Fruit fly (Drosophila melanogaster): ENCODE results near the gene Rpn5.

The Rpn5 gene

dm6 chr3R:5791497-5791896, 2.2 kb downstream of the Rpn5 start, which contains the start of gene Hpf1 (continued):
- TF ChIP-seq CoRest (tag; optimal IDR thresholded peaks at IDR 0.05): peak; percentile 99
- peak; percentile 98 for TF ChIP-seq Mad (GFP tag; optimal IDR thresholded peaks at IDR 0.05)
- TF ChIP-seq Dp (GFP tag; optimal IDR thresholded peaks at IDR 0.05): peak; percentile 52
- TF ChIP-seq Neu2 (GFP tag; optimal IDR thresholded peaks at IDR 0.05; ENCODE audit: borderline replicate concordance): peak; percentile 92
- peak; percentile 96 for TF ChIP-seq gsb-n (tag; optimal IDR thresholded peaks at IDR 0.05)
- peak; percentile 99 for TF ChIP-seq CG18599 (GFP tag; optimal IDR thresholded peaks at IDR 0.05)
- TF ChIP-seq pfk (GFP tag; optimal IDR thresholded peaks at IDR 0.05): peak; percentile 51
- TF ChIP-seq H15 (GFP tag; IDR thresholded peaks at IDR 0.05): peak; percentile 97
- no peak for TF ChIP-seq Hr39 (optimal IDR thresholded peaks at IDR 0.05)
- peak; percentile 94 for TF ChIP-seq Spps (tag; optimal IDR thresholded peaks at IDR 0.05)
- TF ChIP-seq CG18476 (GFP tag; optimal IDR thresholded peaks at IDR 0.05): peak; percentile 96
- peak; percentile 55; the same call in 3 of the 4 replicates for TF ChIP-seq Dll (GFP tag; IDR thresholded peaks at IDR 0.05; ENCODE audit: partially characterized antibody)
- peak; percentile 98 for TF ChIP-seq tio (GFP tag; optimal IDR thresholded peaks at IDR 0.05)
- TF ChIP-seq Six4 (GFP tag; optimal IDR thresholded peaks at IDR 0.05): peak; percentile 98
- TF ChIP-seq Rfx (GFP tag; IDR thresholded peaks at IDR 0.05): peak; percentile 99
- TF ChIP-seq ewg (GFP tag; optimal IDR thresholded peaks at IDR 0.05): peak; percentile 93
- peak; percentile 94 for TF ChIP-seq CG4328 (GFP tag; optimal IDR thresholded peaks at IDR 0.05)
- peak; percentile 99 for TF ChIP-seq CG13624 (GFP tag; optimal IDR thresholded peaks at IDR 0.05)
- peak; percentile 97 for TF ChIP-seq CG6854 (GFP tag; optimal IDR thresholded peaks at IDR 0.05)
- peak; percentile 58 for TF ChIP-seq CG7745 (tag; optimal IDR thresholded peaks at IDR 0.05)
- peak; percentile 88 for TF ChIP-seq Nf-YB (GFP tag; optimal IDR thresholded peaks at IDR 0.05)
- TF ChIP-seq CG10462 (GFP tag; optimal IDR thresholded peaks at IDR 0.05): peak; percentile 98
- TF ChIP-seq Dip3 (GFP tag; optimal IDR thresholded peaks at IDR 0.05): peak; percentile 99
- TF ChIP-seq salm (tag; optimal IDR thresholded peaks at IDR 0.05): peak; percentile 97
- no peak for TF ChIP-seq nerfin-2 (GFP tag; IDR thresholded peaks at IDR 0.05; ENCODE audit: partially characterized antibody)
- peak; percentile 98 for TF ChIP-seq ci (GFP tag; IDR thresholded peaks at IDR 0.05)
- peak; percentile 99 for TF ChIP-seq lab (GFP tag; optimal IDR thresholded peaks at IDR 0.05)
- TF ChIP-seq abd-A (tag; optimal IDR thresholded peaks at IDR 0.05): no peak
- peak; percentile 68 for TF ChIP-seq kni (GFP tag; optimal IDR thresholded peaks at IDR 0.05)
- peak; percentile 98 for TF ChIP-seq CG10979 (tag; optimal IDR thresholded peaks at IDR 0.05)
- TF ChIP-seq CG7987 (GFP tag; optimal IDR thresholded peaks at IDR 0.05): peak; percentile 95
- TF ChIP-seq CG31365 (tag; optimal IDR thresholded peaks at IDR 0.05): peak; percentile 90
- TF ChIP-seq gfzf (GFP tag; optimal IDR thresholded peaks at IDR 0.05): peak; percentile 43
- no peak for TF ChIP-seq CG8478 (optimal IDR thresholded peaks at IDR 0.05)
- peak; percentile 97 for TF ChIP-seq CG32767 (GFP tag; IDR thresholded peaks at IDR 0.05)
- peak; percentile 98 for TF ChIP-seq BtbVII (GFP tag; optimal IDR thresholded peaks at IDR 0.05)
- peak; percentile 98 for TF ChIP-seq CG6272 (GFP tag; IDR thresholded peaks at IDR 0.05)
- peak; percentile 96 for TF ChIP-seq nerfin-1 (tag; optimal IDR thresholded peaks at IDR 0.05)
- TF ChIP-seq ara (GFP tag; IDR thresholded peaks at IDR 0.05): peak; percentile 96
- peak; percentile 99 for TF ChIP-seq Hmr (GFP tag; optimal IDR thresholded peaks at IDR 0.05)
- TF ChIP-seq CG14860 (GFP tag; IDR thresholded peaks at IDR 0.05; ENCODE audit: partially characterized antibody): no peak
- peak; percentile 96 for TF ChIP-seq CG3726 (GFP tag; IDR thresholded peaks at IDR 0.05)
- TF ChIP-seq CG15073 (GFP tag; optimal IDR thresholded peaks at IDR 0.05): peak; percentile 86
- peak; percentile 97 for TF ChIP-seq sug (tag; optimal IDR thresholded peaks at IDR 0.05)
- TF ChIP-seq H2.0 (GFP tag; IDR thresholded peaks at IDR 0.05): peak; percentile 97
- TF ChIP-seq B-H2 (GFP tag; optimal IDR thresholded peaks at IDR 0.05): peak; percentile 97
- TF ChIP-seq CG33557 (GFP tag; optimal IDR thresholded peaks at IDR 0.05): peak; percentile 89
- TF ChIP-seq CG6175 (GFP tag; IDR thresholded peaks at IDR 0.05): peak; percentile 94
- TF ChIP-seq CG12236 (GFP tag; optimal IDR thresholded peaks at IDR 0.05): peak; percentile 98
- peak; percentile 99 for TF ChIP-seq Hsf (GFP tag; optimal IDR thresholded peaks at IDR 0.05)

Measured in whole organism, embryonic.